Fruit fly (Drosophila melanogaster): Measurements from ENCODE around the gene Ir68a.

dm6 chr3L:11215244-11216121 lies 20.5 kb downstream of the Ir68a start:
- TF ChIP-seq CG33557 (GFP tag; optimal IDR thresholded peaks at IDR 0.05), result peak; percentile 30
- peak; percentile 85 for TF ChIP-seq CG2678 (tag; optimal IDR thresholded peaks at IDR 0.05)
- peak; percentile 52; the same call in 3 of the 4 replicates for TF ChIP-seq Dll (GFP tag; IDR thresholded peaks at IDR 0.05; ENCODE audit: partially characterized antibody)
- TF ChIP-seq CG12299 (tag; optimal IDR thresholded peaks at IDR 0.05), result no peak
- TF ChIP-seq eve (GFP tag; optimal IDR thresholded peaks at IDR 0.05), result no peak
- TF ChIP-seq ap (GFP tag; IDR thresholded peaks at IDR 0.05), result peak; percentile 76
- TF ChIP-seq CG6683 (GFP tag; optimal IDR thresholded peaks at IDR 0.05), result peak; percentile 52
- peak; percentile 98 for TF ChIP-seq Blimp-1 (GFP tag; optimal IDR thresholded peaks at IDR 0.05)
- TF ChIP-seq CG14965 (GFP tag; optimal IDR thresholded peaks at IDR 0.05; ENCODE audit: borderline replicate concordance), result peak; percentile 65
- peak; percentile 70 for TF ChIP-seq CG30431 (GFP tag; optimal IDR thresholded peaks at IDR 0.05)
- peak; percentile 74 for TF ChIP-seq CG5180 (GFP tag; optimal IDR thresholded peaks at IDR 0.05)

All from whole organism, embryonic.